Worm (Caenorhabditis elegans): ENCODE measurements around the gene srh-272.

- TF ChIP-seq flt-1 (GFP tag; IDR thresholded peaks at IDR 0.05) (no peak), sea-1 (GFP tag; conservative IDR thresholded peaks at IDR 0.05) (no peak), hnd-1 (tag; optimal IDR thresholded peaks at IDR 0.05) (no peak), ama-1 (optimal IDR thresholded peaks at IDR 0.05) (no peak), ceh-36 (tag; optimal IDR thresholded peaks at IDR 0.05) (no peak), ceh-13 (GFP tag; optimal IDR thresholded peaks at IDR 0.05) (no peak)
These were observed 7.7 kb upstream of the srh-272 start, which contains the start of gene srj-57 for ce11 chrV:2855473-2855872.

Data from whole organism, early embryonic.